Fruit fly (Drosophila melanogaster) whole organism, pupa: ENCODE results near the gene Gal.

Experiments used
- CG10348 ChIP-seq: fragments of 200-800 bp; sonication (Bioruptor generic); IDR thresholded peaks from 2 replicates; pipeline ENCODE4 v1.3.6; 2022; ENCODE audit warnings: missing biosample characterization, missing genetic modification characterization
- CG12605 ChIP-seq: fragments of 200-800 bp; sonication (Bioruptor generic); IDR thresholded peaks from 2 replicates; pipeline ENCODE4 v1.3.6; 2022; ENCODE audit warnings: missing biosample characterization, missing genetic modification characterization
- CG13204 ChIP-seq: fragments of 200-800 bp; sonication (Bioruptor generic); optimal IDR thresholded peaks from 2 replicates; lab custom pipeline; 2018; ENCODE audit warnings: missing biosample characterization, mild to moderate bottlenecking, missing genetic modification characterization, moderate library complexity
- CG14655 ChIP-seq: fragments of 200-800 bp; sonication (Bioruptor generic); optimal IDR thresholded peaks from 3 replicates; lab custom pipeline; 2017; ENCODE audit warnings: mild to moderate bottlenecking, missing biosample characterization, missing genetic modification reagents, missing genetic modification characterization
- CG15710 ChIP-seq: fragments of 200-800 bp; sonication (Bioruptor generic); optimal IDR thresholded peaks from 2 replicates; lab custom pipeline; 2018; ENCODE audit warnings: missing biosample characterization, mild to moderate bottlenecking, missing genetic modification characterization, moderate library complexity
- CG17806 ChIP-seq: fragments of 200-800 bp; sonication (Bioruptor generic); optimal IDR thresholded peaks from 2 replicates; lab custom pipeline; 2018; ENCODE audit warnings: missing biosample characterization, mild to moderate bottlenecking, missing genetic modification characterization, moderate library complexity
- CG32121 ChIP-seq: fragments of 200-800 bp; sonication (Bioruptor generic); IDR thresholded peaks from 2 replicates; pipeline ENCODE4 v1.3.6; 2022; ENCODE audit warnings: missing biosample characterization, missing genetic modification characterization
- CG34367 ChIP-seq: fragments of 200-800 bp; sonication (Bioruptor generic); optimal IDR thresholded peaks from 2 replicates; lab custom pipeline; 2018; ENCODE audit warnings: missing biosample characterization, mild to moderate bottlenecking, missing genetic modification characterization
- CG4496 ChIP-seq: fragments of 200-800 bp; sonication (Bioruptor generic); IDR thresholded peaks from 3 replicates; pipeline ENCODE4 v1.3.6; 2022; ENCODE audit warnings: missing biosample characterization, missing genetic modification characterization
- CG8159 ChIP-seq: fragments of 200-800 bp; sonication (Bioruptor generic); optimal IDR thresholded peaks from 3 replicates; lab custom pipeline; 2018; ENCODE audit warnings: missing biosample characterization, mild to moderate bottlenecking, missing genetic modification characterization, moderate library complexity
- CG8301 ChIP-seq: fragments of 200-800 bp; sonication (Bioruptor generic); optimal IDR thresholded peaks from 2 replicates; lab custom pipeline; 2018; ENCODE audit warnings: missing biosample characterization, mild to moderate bottlenecking, missing genetic modification characterization
- CG9948 ChIP-seq: fragments of 200-800 bp; sonication (Bioruptor generic); optimal IDR thresholded peaks from 2 replicates; lab custom pipeline; 2018; ENCODE audit warnings: missing biosample characterization, mild to moderate bottlenecking, missing genetic modification characterization, moderate library complexity
- D1 ChIP-seq: fragments of 200-800 bp; sonication (Bioruptor generic); optimal IDR thresholded peaks from 2 replicates; lab custom pipeline; 2018; ENCODE audit warnings: missing biosample characterization, mild to moderate bottlenecking, missing genetic modification characterization, moderate library complexity
- EcR ChIP-seq: fragments of 200-800 bp; sonication (Bioruptor generic); optimal IDR thresholded peaks from 3 replicates; lab custom pipeline; 2019; ENCODE audit warnings: missing biosample characterization, missing genetic modification characterization, mild to moderate bottlenecking, moderate library complexity, missing genetic modification reagents
- Ets98B ChIP-seq: fragments of 200-800 bp; sonication (Bioruptor generic); IDR thresholded peaks from 2 replicates; pipeline ENCODE4 v1.3.6; 2022; ENCODE audit warnings: missing biosample characterization, missing genetic modification characterization
- Pif1A ChIP-seq: fragments of 200-800 bp; sonication (Bioruptor generic); optimal IDR thresholded peaks from 3 replicates; lab custom pipeline; 2016; ENCODE audit warnings: missing biosample characterization, missing genetic modification characterization
- Pif1B ChIP-seq: fragments of 200-800 bp; sonication (Bioruptor generic); optimal IDR thresholded peaks from 3 replicates; lab custom pipeline; 2016; ENCODE audit warnings: missing biosample characterization, missing genetic modification characterization
- Snoo ChIP-seq: fragments of 200-800 bp; sonication (Bioruptor generic); optimal IDR thresholded peaks from 3 replicates; lab custom pipeline; 2017; ENCODE audit warnings: missing biosample characterization, mild to moderate bottlenecking, missing genetic modification characterization, inconsistent platforms
- fd96Ca ChIP-seq: fragments of 200-800 bp; sonication (Bioruptor generic); IDR thresholded peaks from 3 replicates; pipeline ENCODE4 v1.3.6; 2022; ENCODE audit warnings: missing biosample characterization, missing genetic modification characterization
- gl ChIP-seq: fragments of 200-800 bp; sonication (Bioruptor generic); optimal IDR thresholded peaks from 2 replicates; lab custom pipeline; 2018; ENCODE audit warnings: missing biosample characterization, mild to moderate bottlenecking, missing genetic modification characterization
- rn ChIP-seq: fragments of 200-800 bp; sonication (Bioruptor generic); IDR thresholded peaks from 2 replicates; pipeline ENCODE4 v1.3.6; 2022; ENCODE audit warnings: missing biosample characterization, missing genetic modification characterization

The Gal gene

dm6 chr2L:6000065-6000464, 6.6 kb downstream of the Gal start, which contains the start of gene Tsp26A:
Gene Tsp26A (plus strand): TSS chr2L:6000228.
- TF ChIP-seq CG13204 (GFP tag; lab: Kevin White, UChicago), result no peak
- TF ChIP-seq EcR (GFP tag; lab: Kevin White, UChicago), result no peak
- no peak for TF ChIP-seq fd96Ca (GFP tag; lab: Robert Waterston, UW)
- no peak for TF ChIP-seq D1 (tag; lab: Kevin White, UChicago)

dm6 chr2L:5999247-5999646, 7.4 kb downstream of the Gal start, which contains the start of gene Kdm5:
Gene Kdm5 (minus strand): TSS chr2L:5999501.
- TF ChIP-seq CG8159 (tag; lab: Kevin White, UChicago) (peak; percentile 2), CG10348 (GFP tag; lab: Robert Waterston, UW) (no peak), CG17806 (tag; lab: Kevin White, UChicago) (peak; percentile 9), CG4496 (peak; percentile 51; the same call in 1 of the 3 replicates), CG9948 (tag; lab: Kevin White, UChicago) (no peak), Ets98B (GFP tag; lab: Robert Waterston, UW) (peak; percentile 46), CG14655 (GFP tag; lab: Kevin White, UChicago) (no peak), EcR (GFP tag; lab: Kevin White, UChicago) (peak; percentile 24), CG32121 (GFP tag; lab: Robert Waterston, UW) (peak; percentile 34; the same call in 1 of the 2 replicates), D1 (tag; lab: Kevin White, UChicago) (no peak), CG13204 (GFP tag; lab: Kevin White, UChicago) (no peak), Snoo (peak; percentile 41), fd96Ca (GFP tag; lab: Robert Waterston, UW) (0 out of 3 replicates have a peak, but pooled peaks have one; percentile 10), CG12605 (no peak), Pif1B (GFP tag; lab: Kevin White, UChicago) (no peak), rn (GFP tag; lab: Robert Waterston, UW) (no peak), CG34367 (no peak), gl (tag; lab: Kevin White, UChicago) (no peak), CG8301 (no peak), Pif1A (GFP tag; lab: Kevin White, UChicago) (no peak), CG15710 (tag; lab: Kevin White, UChicago) (no peak)

- TF ChIP-seq CG4496 (0 out of 3 replicates have a peak, but pooled peaks have one; percentile 3), CG8301 (no peak)
These were observed 8.2 kb downstream of the Gal start for dm6 chr2L:5998383-5998782.

DNA sequence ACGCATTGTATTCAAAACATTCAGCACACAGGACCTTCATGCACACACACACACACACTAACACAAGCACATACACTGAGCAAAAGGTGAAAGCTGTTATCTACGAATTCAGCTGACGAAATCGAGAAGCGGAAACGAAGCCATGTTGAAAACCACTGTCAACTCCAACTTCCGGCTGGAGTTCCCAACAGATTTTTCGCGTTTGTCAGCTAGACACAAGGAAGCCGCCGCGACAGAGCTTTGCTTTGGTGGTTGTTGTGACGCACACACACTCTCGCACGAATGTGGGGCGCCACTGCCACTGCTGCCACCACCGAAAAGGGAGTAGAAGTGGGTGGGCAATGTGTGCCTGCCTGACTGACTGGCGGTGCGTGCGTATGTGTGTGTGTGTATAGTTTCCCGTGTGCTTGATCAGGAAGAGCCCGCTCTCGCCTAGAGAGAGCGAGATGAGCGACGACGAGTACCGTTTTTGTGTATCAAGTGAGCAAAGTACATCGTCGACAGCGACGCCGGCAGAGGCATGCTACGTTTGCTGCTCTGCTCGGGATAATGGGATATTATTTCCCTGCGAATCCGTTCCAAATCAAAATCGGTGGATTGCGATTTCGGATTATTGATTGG, 8.9 kb downstream of the Gal start:
- TF ChIP-seq CG34367 (peak; percentile 15), CG15710 (tag; lab: Kevin White, UChicago) (peak; percentile 39), CG8159 (tag; lab: Kevin White, UChicago) (peak; percentile 6), CG32121 (GFP tag; lab: Robert Waterston, UW) (no peak), CG13204 (GFP tag; lab: Kevin White, UChicago) (peak; percentile 10), Snoo (peak; percentile 31), gl (tag; lab: Kevin White, UChicago) (peak; percentile 34), CG17806 (tag; lab: Kevin White, UChicago) (no peak), CG4496 (peak; percentile 10; the same call in 2 of the 3 replicates)

- 0 out of 3 replicates have a peak, but pooled peaks have one; percentile 34 for TF ChIP-seq fd96Ca (GFP tag; lab: Robert Waterston, UW)
- peak; percentile 45 for TF ChIP-seq CG13204 (GFP tag; lab: Kevin White, UChicago)
- TF ChIP-seq D1 (tag; lab: Kevin White, UChicago), result no peak
These were observed 16.2 kb downstream of the Gal start for dm6 chr2L:5990447-5990846.

DNA sequence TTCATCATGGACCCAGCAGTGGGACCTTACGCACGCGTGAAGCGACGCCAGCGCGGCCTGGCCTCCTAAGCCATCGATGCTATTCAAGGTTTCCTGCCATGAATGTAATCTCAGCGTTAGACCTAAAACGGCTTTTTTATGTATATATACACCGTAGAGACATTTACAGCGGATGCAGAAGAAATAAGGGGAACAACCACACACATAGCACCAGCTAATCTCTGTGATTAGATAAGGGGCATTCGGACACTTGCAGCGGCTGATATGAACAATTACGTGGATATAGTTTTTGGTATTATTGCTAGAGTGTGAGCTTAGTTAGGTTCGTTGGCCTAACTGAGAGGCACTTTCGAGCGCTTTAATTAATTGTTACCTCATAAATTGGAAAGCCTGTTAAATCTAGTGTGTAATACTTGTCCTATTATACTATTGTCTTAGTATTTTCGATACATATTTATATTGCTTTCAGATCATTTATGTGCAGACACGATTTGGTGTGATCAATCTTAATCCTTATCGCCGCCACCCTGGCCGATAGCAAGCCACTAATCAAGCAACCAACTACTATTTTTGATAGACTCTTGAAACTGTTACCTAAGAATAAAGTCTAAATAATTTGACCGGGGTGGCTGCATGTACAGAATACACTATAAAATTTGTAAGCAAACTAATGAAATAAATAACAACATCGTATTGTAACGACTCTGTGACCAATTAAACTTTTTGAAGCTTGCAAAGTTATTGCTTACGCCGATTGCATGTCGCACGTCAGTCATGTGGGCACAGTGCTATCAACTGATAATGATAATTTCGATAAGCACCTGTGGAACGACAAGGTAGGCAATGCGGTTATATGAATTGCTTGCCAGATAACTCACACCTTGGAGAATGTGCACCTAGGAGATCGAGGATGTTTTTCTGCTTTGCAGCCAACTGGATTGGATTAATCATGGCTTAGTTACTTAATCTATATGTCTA, 18.2 kb downstream of the Gal start:
- no peak for TF ChIP-seq rn (GFP tag; lab: Robert Waterston, UW)
- TF ChIP-seq CG4496, result no peak
- TF ChIP-seq CG13204 (GFP tag; lab: Kevin White, UChicago), result no peak
- no peak for TF ChIP-seq Snoo
- no peak for TF ChIP-seq CG10348 (GFP tag; lab: Robert Waterston, UW)
- no peak for TF ChIP-seq CG34367
- no peak for TF ChIP-seq CG8159 (tag; lab: Kevin White, UChicago)
- no peak for TF ChIP-seq EcR (GFP tag; lab: Kevin White, UChicago)
- no peak for TF ChIP-seq CG15710 (tag; lab: Kevin White, UChicago)
- no peak for TF ChIP-seq CG14655 (GFP tag; lab: Kevin White, UChicago)
- no peak for TF ChIP-seq CG12605
- TF ChIP-seq Pif1A (GFP tag; lab: Kevin White, UChicago), result no peak
- no peak for TF ChIP-seq CG17806 (tag; lab: Kevin White, UChicago)
- no peak for TF ChIP-seq D1 (tag; lab: Kevin White, UChicago)
- TF ChIP-seq Ets98B (GFP tag; lab: Robert Waterston, UW), result no peak
- TF ChIP-seq Pif1B (GFP tag; lab: Kevin White, UChicago), result no peak
